Worm (Caenorhabditis elegans) whole organism, mixed stage, embryonic: ENCODE data around the gene ins-21.

ENCODE experiments used
- M03D4.4 ChIP-seq: sonication (generic microtip); optimal IDR thresholded peaks from 2 replicates; lab custom pipeline; 2017; ENCODE audit warnings: mild to moderate bottlenecking, missing genetic modification characterization, missing compliant biosample characterization
- bed-3 ChIP-seq: fragments of 200-800 bp; sonication (Bioruptor generic); optimal IDR thresholded peaks from 3 replicates; lab custom pipeline; 2018; ENCODE audit warnings: mild to moderate bottlenecking, missing genetic modification characterization, moderate library complexity, missing compliant biosample characterization
- ceh-39 ChIP-seq: fragments of 150-350 bp; optimal IDR thresholded peaks from 2 replicates; lab custom pipeline; 2014; ENCODE audit warnings: missing biosample characterization, missing genetic modification characterization
- ceh-43 ChIP-seq: fragments of 200-800 bp; sonication (Bioruptor generic); optimal IDR thresholded peaks from 2 replicates; lab custom pipeline; 2018; ENCODE audit warnings: mild to moderate bottlenecking, missing genetic modification characterization, moderate library complexity, missing compliant biosample characterization
- ceh-83 ChIP-seq: fragments of 200-800 bp; sonication (Bioruptor generic); optimal IDR thresholded peaks from 2 replicates; lab custom pipeline; 2018; ENCODE audit warnings: mild to moderate bottlenecking, missing genetic modification characterization, missing compliant biosample characterization
- ces-1 ChIP-seq: fragments of 150-350 bp; optimal IDR thresholded peaks from 2 replicates; lab custom pipeline; 2014; ENCODE audit warnings: missing biosample characterization, missing genetic modification reagents, missing genetic modification characterization
- cnd-1 ChIP-seq: fragments of 200-800 bp; sonication (Bioruptor generic); optimal IDR thresholded peaks from 2 replicates; lab custom pipeline; 2018; ENCODE audit warnings: mild to moderate bottlenecking, missing genetic modification characterization, missing compliant biosample characterization
- drap-1 ChIP-seq: fragments of 200-800 bp; sonication (Bioruptor generic); optimal IDR thresholded peaks from 3 replicates; lab custom pipeline; 2018; ENCODE audit warnings: mild to moderate bottlenecking, missing genetic modification characterization, missing compliant biosample characterization
- elt-1 ChIP-seq: sonication (generic microtip); optimal IDR thresholded peaks from 2 replicates; lab custom pipeline; 2017; ENCODE audit warnings: missing genetic modification characterization, mild to moderate bottlenecking, missing compliant biosample characterization, antibody characterized with exemption, moderate library complexity, borderline replicate concordance; ENCODE audit not compliant: insufficient read depth
- elt-3 ChIP-seq: fragments of 150-350 bp; optimal IDR thresholded peaks from 2 replicates; lab custom pipeline; 2014; ENCODE audit warnings: missing biosample characterization, missing genetic modification characterization
- flh-1 ChIP-seq: fragments of 200-800 bp; sonication (Bioruptor generic); optimal IDR thresholded peaks from 2 replicates; lab custom pipeline; 2018; ENCODE audit warnings: mild to moderate bottlenecking, missing genetic modification characterization, moderate library complexity, missing compliant biosample characterization
- ham-2 ChIP-seq: fragments of 200-800 bp; sonication (Bioruptor generic); optimal IDR thresholded peaks from 2 replicates; lab custom pipeline; 2018; ENCODE audit warnings: mild to moderate bottlenecking, missing genetic modification characterization, missing compliant biosample characterization
- lin-13 ChIP-seq: fragments of 150-350 bp; optimal IDR thresholded peaks from 2 replicates; lab custom pipeline; 2014; ENCODE audit warnings: missing biosample characterization, missing genetic modification characterization
- lin-32 ChIP-seq: fragments of 200-800 bp; sonication (Bioruptor generic); optimal IDR thresholded peaks from 2 replicates; lab custom pipeline; 2018; ENCODE audit warnings: mild to moderate bottlenecking, missing genetic modification characterization, missing compliant biosample characterization
- mab-5 ChIP-seq: fragments of 150-350 bp; optimal IDR thresholded peaks from 2 replicates; lab custom pipeline; 2014; ENCODE audit warnings: missing biosample characterization, missing genetic modification characterization
- mep-1 ChIP-seq: fragments of 150-350 bp; optimal IDR thresholded peaks from 2 replicates; lab custom pipeline; 2017; ENCODE audit warnings: missing biosample characterization, missing genetic modification reagents, missing genetic modification characterization, inconsistent platforms
- mls-2 ChIP-seq: sonication (generic microtip); optimal IDR thresholded peaks from 2 replicates; lab custom pipeline; 2016; ENCODE audit warnings: mild to moderate bottlenecking, missing genetic modification characterization, moderate library complexity, missing compliant biosample characterization
- nhr-12 ChIP-seq: fragments of 150-350 bp; optimal IDR thresholded peaks from 2 replicates; lab custom pipeline; 2014; ENCODE audit warnings: missing biosample characterization, missing genetic modification characterization
- nhr-2 ChIP-seq: fragments of 150-350 bp; optimal IDR thresholded peaks from 2 replicates; lab custom pipeline; 2014; ENCODE audit warnings: missing biosample characterization, missing genetic modification characterization
- nhr-237 ChIP-seq: fragments of 150-350 bp; optimal IDR thresholded peaks from 2 replicates; lab custom pipeline; 2014; ENCODE audit warnings: missing biosample characterization, missing genetic modification characterization
- nhr-28 ChIP-seq: fragments of 150-350 bp; optimal IDR thresholded peaks from 2 replicates; lab custom pipeline; 2014; ENCODE audit warnings: missing biosample characterization, missing genetic modification characterization
- nhr-76 ChIP-seq: sonication (generic microtip); optimal IDR thresholded peaks from 2 replicates; lab custom pipeline; 2017; ENCODE audit warnings: missing biosample characterization, missing genetic modification characterization
- pha-4 ChIP-seq: fragments of 150-350 bp; optimal IDR thresholded peaks from 2 replicates; lab custom pipeline; 2018; ENCODE audit warnings: missing biosample characterization, missing genetic modification reagents, missing genetic modification characterization
- sem-2 ChIP-seq: fragments of 200-800 bp; sonication (Bioruptor generic); optimal IDR thresholded peaks from 2 replicates; lab custom pipeline; 2018; ENCODE audit warnings: mild to moderate bottlenecking, missing genetic modification characterization, missing compliant biosample characterization
- snpc-4 ChIP-seq: fragments of 150-350 bp; optimal IDR thresholded peaks from 2 replicates; lab custom pipeline; 2014; ENCODE audit warnings: missing biosample characterization, missing genetic modification characterization
- sptf-1 ChIP-seq: sonication (generic microtip); optimal IDR thresholded peaks from 2 replicates; lab custom pipeline; 2017; ENCODE audit warnings: mild to moderate bottlenecking, missing genetic modification characterization, moderate library complexity, missing compliant biosample characterization
- tbx-8 ChIP-seq: fragments of 200-800 bp; sonication (Bioruptor generic); optimal IDR thresholded peaks from 2 replicates; lab custom pipeline; 2018; ENCODE audit warnings: mild to moderate bottlenecking, missing genetic modification characterization, moderate library complexity, missing compliant biosample characterization
- unc-120 ChIP-seq: sonication (generic microtip); optimal IDR thresholded peaks from 2 replicates; lab custom pipeline; 2017; ENCODE audit warnings: missing genetic modification characterization, missing compliant biosample characterization; ENCODE audit not compliant: poor library complexity, severe bottlenecking
- unc-39 ChIP-seq: fragments of 150-350 bp; optimal IDR thresholded peaks from 2 replicates; lab custom pipeline; 2014; ENCODE audit warnings: missing biosample characterization, missing genetic modification characterization
- unc-62 ChIP-seq: fragments of 150-350 bp; optimal IDR thresholded peaks from 2 replicates; lab custom pipeline; 2014; ENCODE audit warnings: missing biosample characterization, missing genetic modification reagents, missing genetic modification characterization
- zip-8 ChIP-seq: fragments of 150-350 bp; optimal IDR thresholded peaks from 2 replicates; lab custom pipeline; 2014; ENCODE audit warnings: missing biosample characterization, missing genetic modification characterization
- ztf-11 ChIP-seq: fragments of 150-350 bp; optimal IDR thresholded peaks from 2 replicates; lab custom pipeline; 2014; ENCODE audit warnings: missing biosample characterization, missing genetic modification characterization

The ins-21 gene

ce11 chrIII:10027947-10028346 lies 4.4 kb downstream of the ins-21 start, which contains the start of gene ins-23:
ins-23 (plus strand) TSS chrIII:10028247.
- no peak for TF ChIP-seq nhr-76 (tag; lab: Kevin White, UChicago)
- no peak for TF ChIP-seq elt-3
- no peak for TF ChIP-seq drap-1
- TF ChIP-seq unc-62 (GFP tag; lab: Kevin White, UChicago): no peak
- TF ChIP-seq zip-8 (tag; lab: Kevin White, UChicago): no peak
- TF ChIP-seq unc-120 (tag; lab: Kevin White, UChicago): no peak
- TF ChIP-seq ceh-39: no peak
- TF ChIP-seq ham-2 (GFP tag; lab: Kevin White, UChicago): no peak
- TF ChIP-seq mls-2 (tag; lab: Kevin White, UChicago): no peak
- no peak for TF ChIP-seq elt-1 (tag; lab: Kevin White, UChicago)
- TF ChIP-seq pha-4 (tag; lab: Kevin White, UChicago): no peak

- TF ChIP-seq mls-2 (tag; lab: Kevin White, UChicago): no peak
- no peak for TF ChIP-seq ceh-43 (GFP tag; lab: Kevin White, UChicago)
- TF ChIP-seq flh-1 (GFP tag; lab: Kevin White, UChicago): no peak
- no peak for TF ChIP-seq tbx-8 (GFP tag; lab: Kevin White, UChicago)
- TF ChIP-seq cnd-1 (tag; lab: Kevin White, UChicago): no peak
- TF ChIP-seq nhr-28 (tag; lab: Kevin White, UChicago): no peak
- TF ChIP-seq ceh-83: no peak
- no peak for TF ChIP-seq nhr-12 (tag; lab: Kevin White, UChicago)
- TF ChIP-seq zip-8 (tag; lab: Kevin White, UChicago): no peak
- no peak for TF ChIP-seq elt-3
- TF ChIP-seq M03D4.4 (tag; lab: Kevin White, UChicago): no peak
- TF ChIP-seq nhr-2: no peak
- no peak for TF ChIP-seq ztf-11 (tag; lab: Kevin White, UChicago)
- TF ChIP-seq, all 35 proteins: peak for 0
These were observed 7.0 kb downstream of the ins-21 start, which contains the start of gene M04D8.4 for ce11 chrIII:10030549-10030948. M04D8.4 (minus strand) TSS chrIII:10030649.

DNA sequence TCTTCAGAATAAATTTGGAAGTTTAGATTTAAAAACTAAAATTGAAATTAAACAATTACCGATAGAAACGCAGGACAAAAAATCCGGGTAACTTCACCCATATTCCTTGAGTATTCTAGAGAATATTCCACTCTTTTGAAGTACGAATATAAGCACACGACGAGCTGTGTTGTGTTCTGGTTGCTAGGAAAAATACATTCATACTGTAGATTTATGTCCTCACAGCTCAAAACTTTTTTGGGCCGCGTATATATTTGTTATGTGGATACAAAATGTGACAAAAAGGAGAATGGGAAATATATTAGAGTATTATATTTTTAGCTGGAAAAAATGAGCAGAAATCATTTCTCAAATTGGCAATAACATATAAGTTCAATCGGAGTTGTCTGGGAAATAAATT lies 9.7 kb downstream of the ins-21 start, which contains the start of gene M04D8.5:
Gene M04D8.5, minus strand, starts transcription at position 101 of the 400 bp plus-strand sequence.
- TF ChIP-seq ceh-43 (GFP tag; lab: Kevin White, UChicago) (no peak), mab-5 (no peak), sptf-1 (no peak), ceh-83 (no peak), ceh-39 (no peak), bed-3 (GFP tag; lab: Kevin White, UChicago) (no peak), lin-32 (no peak), lin-13 (no peak), tbx-8 (GFP tag; lab: Kevin White, UChicago) (no peak), snpc-4 (tag; lab: Kevin White, UChicago) (no peak), nhr-12 (tag; lab: Kevin White, UChicago) (no peak)
- TF ChIP-seq, all 35 proteins: peak for 0

ce11 chrIII:10033881-10034280 lies 10.3 kb downstream of the ins-21 start, which contains the start of gene M04D8.8:
M04D8.8 (plus strand) TSS chrIII:10034181.
- TF ChIP-seq ceh-43 (GFP tag; lab: Kevin White, UChicago): no peak

DNA sequence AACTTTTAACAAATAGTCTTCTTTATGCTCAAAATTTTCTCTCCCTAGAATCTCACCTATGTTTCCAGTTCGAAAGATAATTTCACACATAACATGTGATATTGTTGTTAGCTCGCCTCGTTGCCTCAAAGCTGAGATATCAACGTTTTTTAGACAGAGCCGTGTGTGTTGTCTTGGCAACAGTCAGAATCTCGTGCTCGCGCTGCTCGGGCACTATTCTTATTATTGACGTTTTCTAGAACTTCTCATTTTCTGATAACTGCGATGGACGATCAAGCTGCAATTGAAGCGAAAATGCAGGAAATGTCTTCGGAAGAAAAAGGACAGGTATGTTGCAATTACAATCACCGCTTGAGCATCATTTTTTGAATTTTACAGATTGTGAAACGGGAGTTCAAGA lies 12.2 kb downstream of the ins-21 start, which contains the start of gene xbx-3:
Gene xbx-3, plus strand, starts transcription at position 163 of the 400 bp plus-strand sequence.
- TF ChIP-seq cnd-1 (tag; lab: Kevin White, UChicago): no peak
- TF ChIP-seq mep-1 (tag; lab: Kevin White, UChicago): no peak
- no peak for TF ChIP-seq drap-1
- TF ChIP-seq snpc-4 (tag; lab: Kevin White, UChicago): no peak
- TF ChIP-seq M03D4.4 (tag; lab: Kevin White, UChicago): no peak
- TF ChIP-seq ceh-39: no peak
- TF ChIP-seq sptf-1: no peak
- TF ChIP-seq ces-1: no peak
- no peak for TF ChIP-seq mls-2 (tag; lab: Kevin White, UChicago)
- TF ChIP-seq bed-3 (GFP tag; lab: Kevin White, UChicago): no peak
- TF ChIP-seq ztf-11 (tag; lab: Kevin White, UChicago): no peak

DNA sequence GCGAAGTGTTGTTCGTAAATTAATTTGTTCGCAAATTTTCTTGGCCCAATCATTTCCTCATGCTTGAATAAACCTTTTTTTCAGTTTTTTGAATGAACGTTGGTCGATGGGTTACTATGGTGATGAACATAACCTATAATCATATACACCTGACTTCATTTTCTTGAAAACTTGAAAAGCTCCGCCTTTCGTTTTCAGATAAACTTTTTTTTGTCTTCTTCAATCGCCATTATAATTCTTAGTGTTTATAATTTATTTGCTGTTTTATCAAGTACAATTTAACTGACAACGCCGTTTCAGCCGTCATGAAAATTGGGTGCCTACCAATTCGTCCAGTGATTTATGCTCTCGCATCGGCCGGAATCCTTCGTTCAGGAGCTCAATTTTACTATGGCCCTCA lies 13.6 kb downstream of the ins-21 start, which contains the start of gene M04D8.7:
Gene M04D8.7, plus strand, starts transcription at position 301 of the 400 bp plus-strand sequence.
- TF ChIP-seq ztf-11 (tag; lab: Kevin White, UChicago) (no peak), sptf-1 (no peak), zip-8 (tag; lab: Kevin White, UChicago) (no peak), nhr-2 (no peak), ces-1 (no peak), ham-2 (GFP tag; lab: Kevin White, UChicago) (no peak), unc-39 (tag; lab: Kevin White, UChicago) (no peak), ceh-39 (no peak), tbx-8 (GFP tag; lab: Kevin White, UChicago) (no peak), mep-1 (tag; lab: Kevin White, UChicago) (no peak), nhr-237 (tag; lab: Kevin White, UChicago) (no peak), elt-1 (tag; lab: Kevin White, UChicago) (no peak), sem-2 (GFP tag; lab: Kevin White, UChicago) (no peak), nhr-28 (tag; lab: Kevin White, UChicago) (no peak), bed-3 (GFP tag; lab: Kevin White, UChicago) (no peak), unc-62 (GFP tag; lab: Kevin White, UChicago) (no peak)
